Fruit fly (Drosophila melanogaster) ovary, adult (tissue): Measurements from ENCODE around the gene CG33235.

Experiments used
- CG17801 ChIP-seq: fragments of 200-800 bp; optimal IDR thresholded peaks from 2 replicates; lab custom pipeline; 2019; ENCODE audit warnings: missing biosample characterization, mild to moderate bottlenecking, missing genetic modification characterization, moderate library complexity; ENCODE audit not compliant: partially characterized antibody

The CG33235 gene

dm6 chrX:11503625-11504024 is 12.3 kb upstream of the CG33235 start:
- TF ChIP-seq CG17801 (GFP tag; lab: Kevin White, UChicago) = peak; percentile 83

- peak; percentile 51 for TF ChIP-seq CG17801 (GFP tag; lab: Kevin White, UChicago)
Measured at dm6 chrX:11501221-11501961, 10.0 kb upstream of the CG33235 start.

dm6 chrX:11500284-11500683 is 8.9 kb upstream of the CG33235 start:
- TF ChIP-seq CG17801 (GFP tag; lab: Kevin White, UChicago) = no peak

- peak; percentile 71 for TF ChIP-seq CG17801 (GFP tag; lab: Kevin White, UChicago)
Measured at dm6 chrX:11499454-11499853, 8.1 kb upstream of the CG33235 start.

- no peak for TF ChIP-seq CG17801 (GFP tag; lab: Kevin White, UChicago)
Measured at dm6 chrX:11498143-11498542, 6.8 kb upstream of the CG33235 start.

dm6 chrX:11496257-11496656 is 4.9 kb upstream of the CG33235 start:
- TF ChIP-seq CG17801 (GFP tag; lab: Kevin White, UChicago) = no peak

dm6 chrX:11495474-11495873 is 4.1 kb upstream of the CG33235 start:
- no peak for TF ChIP-seq CG17801 (GFP tag; lab: Kevin White, UChicago)

- peak; percentile 40 for TF ChIP-seq CG17801 (GFP tag; lab: Kevin White, UChicago)
Measured at dm6 chrX:11494731-11495277, 3.4 kb upstream of the CG33235 start.

- peak; percentile 55 for TF ChIP-seq CG17801 (GFP tag; lab: Kevin White, UChicago)
Measured at dm6 chrX:11492916-11493590, 1.7 kb upstream of the CG33235 start, which contains the start of gene Drak. Drak (plus strand) TSS chrX:11493135.

dm6 chrX:11492205-11492604 is 832 bp upstream of the CG33235 start:
- peak; percentile 40 for TF ChIP-seq CG17801 (GFP tag; lab: Kevin White, UChicago)

- TF ChIP-seq CG17801 (GFP tag; lab: Kevin White, UChicago) = peak; percentile 80
Measured at dm6 chrX:11485075-11485474, 6.3 kb downstream of the CG33235 start, which contains the start of gene Spase25. Spase25 (plus strand) TSS chrX:11485250.

dm6 chrX:11483297-11483696 is 8.1 kb downstream of the CG33235 start, which contains the start of gene Uba5:
Uba5 (plus strand) TSS chrX:11483518.
- peak; percentile 34 for TF ChIP-seq CG17801 (GFP tag; lab: Kevin White, UChicago)

- no peak for TF ChIP-seq CG17801 (GFP tag; lab: Kevin White, UChicago)
Measured at dm6 chrX:11476758-11477157, 14.6 kb downstream of the CG33235 start, which contains the start of gene Cyp4g15. Cyp4g15 (plus strand) TSS chrX:11477058.

- no peak for TF ChIP-seq CG17801 (GFP tag; lab: Kevin White, UChicago)
Measured at dm6 chrX:11468304-11468703, 23.1 kb downstream of the CG33235 start.

dm6 chrX:11466757-11467156 is 24.6 kb downstream of the CG33235 start:
- TF ChIP-seq CG17801 (GFP tag; lab: Kevin White, UChicago) = no peak
